Fruit fly (Drosophila melanogaster) whole organism, wandering third instar larva: ENCODE measurements around the gene mav.

Experiments
- Hr78 ChIP-seq: fragments of >200 bp; optimal IDR thresholded peaks from 2 replicates; lab custom pipeline; 2017; ENCODE audit warnings: missing biosample characterization, missing genetic modification characterization
- Hr83 ChIP-seq: fragments of 200-300 bp; sonication (Bioruptor generic); optimal IDR thresholded peaks from 2 replicates; lab custom pipeline; 2016; ENCODE audit warnings: missing biosample characterization, mild to moderate bottlenecking, missing genetic modification characterization, moderate library complexity; ENCODE audit not compliant: poor library complexity, severe bottlenecking
- dsf ChIP-seq: sonication (Bioruptor generic); optimal IDR thresholded peaks from 2 replicates; lab custom pipeline; 2016; ENCODE audit warnings: missing biosample characterization, missing genetic modification characterization, borderline replicate concordance
- jim ChIP-seq: fragments of 175-275, 200-325 bp; sonication (Bioruptor generic); optimal IDR thresholded peaks from 2 replicates; lab custom pipeline; 2016; ENCODE audit warnings: missing biosample characterization, mild to moderate bottlenecking, missing genetic modification characterization
- usp ChIP-seq: fragments of >200 bp; optimal IDR thresholded peaks from 2 replicates; lab custom pipeline; 2017; ENCODE audit warnings: missing biosample characterization, missing genetic modification characterization

dm6 chr4:647388-647787 lies 21.6 kb upstream of the mav start:
- TF ChIP-seq dsf (GFP tag; lab: Kevin White, UChicago) (no peak), jim (no peak), Hr78 (no peak), Hr83 (no peak), usp (GFP tag; lab: Kevin White, UChicago) (no peak)
